Fruit fly (Drosophila melanogaster) whole organism, pupa: ENCODE measurements around the gene CG14342.

Experiments
- CG10348 ChIP-seq: fragments of 200-800 bp; sonication (Bioruptor generic); IDR thresholded peaks from 2 replicates; pipeline ENCODE4 v1.3.6; 2022; ENCODE audit warnings: missing biosample characterization, missing genetic modification characterization
- CG17806 ChIP-seq: fragments of 200-800 bp; sonication (Bioruptor generic); optimal IDR thresholded peaks from 2 replicates; lab custom pipeline; 2018; ENCODE audit warnings: missing biosample characterization, mild to moderate bottlenecking, missing genetic modification characterization, moderate library complexity
- CG4496 ChIP-seq: fragments of 200-800 bp; sonication (Bioruptor generic); IDR thresholded peaks from 3 replicates; pipeline ENCODE4 v1.3.6; 2022; ENCODE audit warnings: missing biosample characterization, missing genetic modification characterization
- CG8159 ChIP-seq: fragments of 200-800 bp; sonication (Bioruptor generic); optimal IDR thresholded peaks from 3 replicates; lab custom pipeline; 2018; ENCODE audit warnings: missing biosample characterization, mild to moderate bottlenecking, missing genetic modification characterization, moderate library complexity
- CG9948 ChIP-seq: fragments of 200-800 bp; sonication (Bioruptor generic); optimal IDR thresholded peaks from 2 replicates; lab custom pipeline; 2018; ENCODE audit warnings: missing biosample characterization, mild to moderate bottlenecking, missing genetic modification characterization, moderate library complexity
- Pif1A ChIP-seq: fragments of 200-800 bp; sonication (Bioruptor generic); optimal IDR thresholded peaks from 3 replicates; lab custom pipeline; 2016; ENCODE audit warnings: missing biosample characterization, missing genetic modification characterization
- fd96Ca ChIP-seq: fragments of 200-800 bp; sonication (Bioruptor generic); IDR thresholded peaks from 3 replicates; pipeline ENCODE4 v1.3.6; 2022; ENCODE audit warnings: missing biosample characterization, missing genetic modification characterization

- TF ChIP-seq CG4496 (GFP tag; lab: Robert Waterston, UW) (no peak), fd96Ca (GFP tag; lab: Robert Waterston, UW) (no peak), CG10348 (GFP tag; lab: Robert Waterston, UW) (no peak), CG9948 (tag; lab: Kevin White, UChicago) (no peak), CG17806 (tag; lab: Kevin White, UChicago) (no peak), CG8159 (tag; lab: Kevin White, UChicago) (no peak), Pif1A (no peak)
Measured at dm6 chr2L:1239736-1240135, 35.7 kb downstream of the CG14342 start, which contains the start of gene CG5397.
